Worm (Caenorhabditis elegans) whole organism, midembryonic: ENCODE results near the gene str-67.

Experiments
- T22C8.4 ChIP-seq: fragments of 200-800 bp; sonication (Bioruptor generic); IDR thresholded peaks from 2 replicates; pipeline ENCODE4 v1.3.6; 2022; ENCODE audit warnings: missing genetic modification characterization, missing compliant biosample characterization
- cog-1 ChIP-seq: sonication (generic microtip); optimal IDR thresholded peaks from 2 replicates; lab custom pipeline; 2016; ENCODE audit warnings: missing genetic modification characterization, missing compliant biosample characterization
- flt-1 ChIP-seq: fragments of 200-800 bp; sonication (Bioruptor generic); IDR thresholded peaks from 2 replicates; pipeline ENCODE4 v1.3.6; 2022; ENCODE audit warnings: missing genetic modification characterization, missing compliant biosample characterization
- klf-2 ChIP-seq: fragments of 200-800 bp; sonication (Bioruptor generic); conservative IDR thresholded peaks from 2 replicates; pipeline ENCODE4 v1.3.6; 2022; ENCODE audit warnings: missing genetic modification reagents, missing genetic modification characterization, missing compliant biosample characterization
- med-1 ChIP-seq: sonication (generic microtip); optimal IDR thresholded peaks from 2 replicates; lab custom pipeline; 2017; ENCODE audit warnings: missing genetic modification characterization, mild to moderate bottlenecking, missing compliant biosample characterization, antibody characterized with exemption, missing genetic modification reagents; ENCODE audit not compliant: insufficient read depth
- ref-1 ChIP-seq: fragments of 200-800 bp; sonication (Bioruptor generic); conservative IDR thresholded peaks from 2 replicates; pipeline ENCODE4 v1.3.6; 2022; ENCODE audit warnings: missing genetic modification reagents, missing genetic modification characterization, missing compliant biosample characterization
- tab-1 ChIP-seq: fragments of 200-800 bp; sonication (Bioruptor generic); IDR thresholded peaks from 2 replicates; pipeline ENCODE4 v1.3.6; 2022; ENCODE audit warnings: missing genetic modification characterization, missing compliant biosample characterization
- ztf-23 ChIP-seq: fragments of 200-800 bp; sonication (Bioruptor generic); IDR thresholded peaks from 2 replicates; pipeline ENCODE4 v1.3.6; 2022; ENCODE audit warnings: missing genetic modification reagents, missing genetic modification characterization, missing compliant biosample characterization
- ztf-29 ChIP-seq: fragments of 200-800 bp; sonication (Bioruptor generic); IDR thresholded peaks from 2 replicates; pipeline ENCODE4 v1.3.6; 2022; ENCODE audit warnings: missing genetic modification reagents, missing genetic modification characterization, missing compliant biosample characterization

- TF ChIP-seq ref-1, result no peak
- TF ChIP-seq ztf-29 (GFP tag; lab: Robert Waterston, UW), result no peak
- TF ChIP-seq flt-1, result no peak
- TF ChIP-seq cog-1 (tag; lab: Kevin White, UChicago), result no peak
- TF ChIP-seq ztf-23, result no peak
- TF ChIP-seq klf-2, result no peak
- no peak for TF ChIP-seq tab-1 (GFP tag; lab: Robert Waterston, UW)
- no peak for TF ChIP-seq T22C8.4 (GFP tag; lab: Robert Waterston, UW)
- no peak for TF ChIP-seq med-1 (GFP tag; lab: Kevin White, UChicago)
Observed at ce11 chrV:1038074-1038473, 26.3 kb downstream of the str-67 start.
